Fruit fly (Drosophila melanogaster): ENCODE data around the gene spi.

The spi gene

dm6 chr2L:19606318-19606717 lies 29.2 kb upstream of the spi start, which contains the start of gene CG46244 (continued):
- TF ChIP-seq Oli (tag; optimal IDR thresholded peaks at IDR 0.05) = no peak
- TF ChIP-seq CG3163 (GFP tag; optimal IDR thresholded peaks at IDR 0.05) = peak; percentile 49
- no peak for TF ChIP-seq tx (GFP tag; optimal IDR thresholded peaks at IDR 0.05)
- TF ChIP-seq CG2120 (GFP tag; optimal IDR thresholded peaks at IDR 0.05) = no peak
- TF ChIP-seq ato (GFP tag; IDR thresholded peaks at IDR 0.05; ENCODE audit: partially characterized antibody) = no peak
- TF ChIP-seq HHEX (GFP tag; optimal IDR thresholded peaks at IDR 0.05) = no peak
- no peak for TF ChIP-seq CG5180 (GFP tag; optimal IDR thresholded peaks at IDR 0.05)
- no peak for TF ChIP-seq jing (GFP tag; optimal IDR thresholded peaks at IDR 0.05)
- TF ChIP-seq CG1024 (GFP tag; IDR thresholded peaks at IDR 0.05) = no peak
- TF ChIP-seq CG17912 (GFP tag; optimal IDR thresholded peaks at IDR 0.05) = no peak
- no peak for TF ChIP-seq HmgZ (tag; optimal IDR thresholded peaks at IDR 0.05)
- no peak for TF ChIP-seq Taf1 (GFP tag; IDR thresholded peaks at IDR 0.05)
- no peak for TF ChIP-seq CG4360 (GFP tag; IDR thresholded peaks at IDR 0.05)
- TF ChIP-seq Max (GFP tag; optimal IDR thresholded peaks at IDR 0.05) = no peak
- TF ChIP-seq trh (GFP tag; optimal IDR thresholded peaks at IDR 0.05) = no peak
- TF ChIP-seq Pdp1 (GFP tag; optimal IDR thresholded peaks at IDR 0.05) = no peak

- peak; percentile 96 for TF ChIP-seq Deaf1 (tag; optimal IDR thresholded peaks at IDR 0.05)
- TF ChIP-seq CG11398 (GFP tag; optimal IDR thresholded peaks at IDR 0.05) = no peak
- TF ChIP-seq Jarid2 (GFP tag; optimal IDR thresholded peaks at IDR 0.05) = peak; percentile 20
- TF ChIP-seq Hr51 (GFP tag; optimal IDR thresholded peaks at IDR 0.05) = peak in 1 of 2 experiments; percentile 7
- TF ChIP-seq bbx (GFP tag; IDR thresholded peaks at IDR 0.05; ENCODE audit: partially characterized antibody) = 0 out of 2 replicates have a peak, but pooled peaks have one; percentile 12
- TF ChIP-seq CG13123 (GFP tag; optimal IDR thresholded peaks at IDR 0.05) = no peak
- TF ChIP-seq Atf-2 (GFP tag; optimal IDR thresholded peaks at IDR 0.05) = no peak
- TF ChIP-seq CG3163 (GFP tag; optimal IDR thresholded peaks at IDR 0.05) = peak; percentile 51
- TF ChIP-seq zen2 (GFP tag; IDR thresholded peaks at IDR 0.05; ENCODE audit: partially characterized antibody) = 0 out of 3 replicates have a peak, but pooled peaks have one; percentile 12
- peak; percentile 79 for TF ChIP-seq Nf-YC (tag; optimal IDR thresholded peaks at IDR 0.05)
- TF ChIP-seq z (GFP tag; IDR thresholded peaks at IDR 0.05) = peak; percentile 87
- TF ChIP-seq Ets65A (GFP tag) = peak; percentile 71
- no peak for TF ChIP-seq sob (GFP tag; IDR thresholded peaks at IDR 0.05)
- peak; percentile 2 for TF ChIP-seq Fer1 (GFP tag; optimal IDR thresholded peaks at IDR 0.05)
- peak; percentile 24 to 43 for TF ChIP-seq Trl (optimal IDR thresholded peaks at IDR 0.05)
- TF ChIP-seq Trl (GFP tag; optimal IDR thresholded peaks at IDR 0.05) = no peak
These were observed 28.3 kb upstream of the spi start for dm6 chr2L:19605365-19605921.

- peak in 1 of 2 experiments; percentile 48 for TF ChIP-seq Dfd (GFP tag; optimal IDR thresholded peaks at IDR 0.05)
- TF ChIP-seq CG3163 (GFP tag; optimal IDR thresholded peaks at IDR 0.05) = no peak
- TF ChIP-seq pum (GFP tag; optimal IDR thresholded peaks at IDR 0.05) = no peak
These were observed 17.0 kb upstream of the spi start for dm6 chr2L:19594102-19594501.

- peak; percentile 16 for TF ChIP-seq sens (GFP tag)
- no peak for TF ChIP-seq Fer1 (GFP tag; optimal IDR thresholded peaks at IDR 0.05)
- TF ChIP-seq pnt (GFP tag; optimal IDR thresholded peaks at IDR 0.05) = no peak
- TF ChIP-seq prd (optimal IDR thresholded peaks at IDR 0.05) = no peak
- TF ChIP-seq prd (GFP tag; IDR thresholded peaks at IDR 0.05) = no peak
- TF ChIP-seq Dad (GFP tag; optimal IDR thresholded peaks at IDR 0.05) = no peak
- TF ChIP-seq vfl (GFP tag; optimal IDR thresholded peaks at IDR 0.05) = no peak
- peak; percentile 62 for TF ChIP-seq CTCF (GFP tag; optimal IDR thresholded peaks at IDR 0.05)
- TF ChIP-seq pita (GFP tag; optimal IDR thresholded peaks at IDR 0.05) = peak; percentile 27
- peak; percentile 44 for TF ChIP-seq sqz (GFP tag; optimal IDR thresholded peaks at IDR 0.05)
- TF ChIP-seq twi (tag; optimal IDR thresholded peaks at IDR 0.05) = no peak
- no peak for TF ChIP-seq nom (GFP tag; optimal IDR thresholded peaks at IDR 0.05)
- no peak for TF ChIP-seq CG6683 (GFP tag; optimal IDR thresholded peaks at IDR 0.05)
- no peak for TF ChIP-seq PHDP (tag; optimal IDR thresholded peaks at IDR 0.05)
- no peak for TF ChIP-seq Lpt (GFP tag; optimal IDR thresholded peaks at IDR 0.05)
- TF ChIP-seq Sox100B (GFP tag; optimal IDR thresholded peaks at IDR 0.05) = no peak
- TF ChIP-seq tll (GFP tag; optimal IDR thresholded peaks at IDR 0.05) = no peak
These were observed 13.5 kb upstream of the spi start for dm6 chr2L:19590629-19591028.
